Worm (Caenorhabditis elegans): Measurements from ENCODE around the gene F13D11.3.

- no peak for TF ChIP-seq aly-1 (tag; optimal IDR thresholded peaks at IDR 0.05)
- no peak for TF ChIP-seq ets-7 (tag; optimal IDR thresholded peaks at IDR 0.05)
- no peak for TF ChIP-seq tbx-37 (GFP tag; conservative IDR thresholded peaks at IDR 0.05)
- TF ChIP-seq F13C5.2 (tag; optimal IDR thresholded peaks at IDR 0.05), result no peak
- no peak for TF ChIP-seq ceh-13 (GFP tag; optimal IDR thresholded peaks at IDR 0.05)
- TF ChIP-seq ama-1 (optimal IDR thresholded peaks at IDR 0.05), result no peak
- TF ChIP-seq sea-1 (GFP tag; conservative IDR thresholded peaks at IDR 0.05), result no peak
- no peak for TF ChIP-seq pes-1 (GFP tag; IDR thresholded peaks at IDR 0.05)
- TF ChIP-seq scrt-1 (GFP tag; IDR thresholded peaks at IDR 0.05), result no peak
- no peak for TF ChIP-seq flt-1 (GFP tag; IDR thresholded peaks at IDR 0.05)
These were observed 29.1 kb upstream of the F13D11.3 start, which contains the start of gene F13D11.4 for ce11 chrX:5834581-5835481.

Measured in whole organism, early embryonic.